Fruit fly (Drosophila melanogaster): Measurements from ENCODE around the gene CG40198.
"Not testable (repeated sequence)": the region's sequence is repeated elsewhere in the genome, so short reads cannot be mapped to it uniquely, and the experiment has no call there.

The CG40198 gene

dm6 chr3R:4126142-4126541 is 35.9 kb downstream of the CG40198 start, which contains the start of gene Gfat1:
TSS of gene Gfat1 (plus strand) at chr3R:4126442.
- not testable (repeated sequence) for TF ChIP-seq CG14711 (tag; optimal IDR thresholded peaks at IDR 0.05); cic (GFP tag; optimal IDR thresholded peaks at IDR 0.05); Clk (GFP tag; optimal IDR thresholded peaks at IDR 0.05)

All from whole organism, adult.